Worm (Caenorhabditis elegans) whole organism, L3 larva: Measurements from ENCODE around the gene C30B5.17.

Experiments
- aly-2 ChIP-seq: fragments of 150-350 bp; optimal IDR thresholded peaks from 2 replicates; lab custom pipeline; 2014; ENCODE audit warnings: missing biosample characterization, missing genetic modification characterization
- ama-1 ChIP-seq: fragments of 150-350 bp; optimal IDR thresholded peaks from 2 replicates; lab custom pipeline; 2018
- ceh-82 ChIP-seq: fragments of 150-350 bp; optimal IDR thresholded peaks from 2 replicates; lab custom pipeline; 2014; ENCODE audit warnings: missing biosample characterization, missing genetic modification characterization
- ceh-9 ChIP-seq: sonication (generic microtip); optimal IDR thresholded peaks from 2 replicates; lab custom pipeline; 2018; ENCODE audit warnings: missing biosample characterization, missing genetic modification characterization
- egl-27 ChIP-seq: sonication (generic microtip); optimal IDR thresholded peaks from 4 replicates; lab custom pipeline; 2017; ENCODE audit warnings: missing biosample characterization, missing genetic modification reagents, missing genetic modification characterization
- egl-5 ChIP-seq: fragments of 150-350 bp; optimal IDR thresholded peaks from 2 replicates; lab custom pipeline; 2017; ENCODE audit warnings: missing biosample characterization, missing genetic modification reagents, missing genetic modification characterization, inconsistent platforms
- elt-1 ChIP-seq: fragments of 150-350 bp; optimal IDR thresholded peaks from 2 replicates; lab custom pipeline; 2014; ENCODE audit warnings: missing biosample characterization, missing genetic modification characterization
- elt-2 ChIP-seq: sonication (generic microtip); optimal IDR thresholded peaks from 2 replicates; lab custom pipeline; 2016; ENCODE audit warnings: missing genetic modification reagents, mild to moderate bottlenecking, missing genetic modification characterization, missing compliant biosample characterization
- fkh-10 ChIP-seq: sonication (generic microtip); optimal IDR thresholded peaks from 2 replicates; lab custom pipeline; 2017; ENCODE audit warnings: missing biosample characterization, missing genetic modification reagents, missing genetic modification characterization
- fkh-2 ChIP-seq: fragments of 150-350 bp; optimal IDR thresholded peaks from 2 replicates; lab custom pipeline; 2014; ENCODE audit warnings: missing biosample characterization, missing genetic modification reagents, missing genetic modification characterization
- fos-1 ChIP-seq: fragments of 150-350 bp; optimal IDR thresholded peaks from 2 replicates; lab custom pipeline; 2014; ENCODE audit warnings: missing biosample characterization, missing genetic modification characterization
- hmg-11 ChIP-seq: sonication (generic microtip); optimal IDR thresholded peaks from 2 replicates; lab custom pipeline; 2016; ENCODE audit warnings: missing genetic modification characterization, missing compliant biosample characterization
- jun-1 ChIP-seq: fragments of 150-350 bp; optimal IDR thresholded peaks from 2 replicates; lab custom pipeline; 2014; ENCODE audit warnings: missing biosample characterization, missing genetic modification reagents, missing genetic modification characterization
- lin-39 ChIP-seq: fragments of 150-350 bp; optimal IDR thresholded peaks from 2 replicates; lab custom pipeline; 2018; ENCODE audit warnings: missing biosample characterization, missing genetic modification reagents, missing genetic modification characterization
- lsy-12 ChIP-seq: sonication (generic microtip); optimal IDR thresholded peaks from 2 replicates; lab custom pipeline; 2016; ENCODE audit warnings: mild to moderate bottlenecking, missing genetic modification characterization, missing compliant biosample characterization
- mml-1 ChIP-seq: fragments of 150-350 bp; sonication (generic microtip); optimal IDR thresholded peaks from 3 replicates; lab custom pipeline; 2014; ENCODE audit warnings: missing biosample characterization, missing genetic modification characterization
- nfya-1 ChIP-seq: sonication (generic microtip); optimal IDR thresholded peaks from 2 replicates; lab custom pipeline; 2017; ENCODE audit warnings: missing genetic modification characterization, mild to moderate bottlenecking, missing compliant biosample characterization, antibody characterized with exemption, moderate library complexity; ENCODE audit not compliant: insufficient read depth
- nhr-12 ChIP-seq: fragments of 150-350 bp; optimal IDR thresholded peaks from 2 replicates; lab custom pipeline; 2014; ENCODE audit warnings: missing biosample characterization, missing genetic modification characterization
- nhr-23 ChIP-seq: fragments of 150-350 bp; optimal IDR thresholded peaks from 2 replicates; lab custom pipeline; 2014; ENCODE audit warnings: missing biosample characterization, missing genetic modification reagents, missing genetic modification characterization
- nhr-237 ChIP-seq: fragments of 150-350 bp; optimal IDR thresholded peaks from 2 replicates; lab custom pipeline; 2014; ENCODE audit warnings: missing biosample characterization, missing genetic modification characterization
- nhr-25 ChIP-seq: sonication (generic microtip); optimal IDR thresholded peaks from 2 replicates; lab custom pipeline; 2017; ENCODE audit warnings: missing biosample characterization, missing genetic modification characterization
- nhr-43 ChIP-seq: sonication (generic microtip); optimal IDR thresholded peaks from 2 replicates; lab custom pipeline; 2016; ENCODE audit warnings: mild to moderate bottlenecking, missing genetic modification characterization, missing compliant biosample characterization; ENCODE audit not compliant: poor library complexity, severe bottlenecking
- nhr-76 ChIP-seq: fragments of 150-350 bp; sonication (generic microtip); optimal IDR thresholded peaks from 5 replicates; lab custom pipeline; 2014; ENCODE audit warnings: missing biosample characterization, missing genetic modification characterization
- pha-4 ChIP-seq: fragments of 150-350 bp; optimal IDR thresholded peaks from 2 replicates; lab custom pipeline; 2014; ENCODE audit warnings: missing biosample characterization, missing genetic modification reagents, missing genetic modification characterization
- pqm-1 ChIP-seq: fragments of 150-350 bp; optimal IDR thresholded peaks from 2 replicates; lab custom pipeline; 2017; ENCODE audit warnings: missing biosample characterization, missing genetic modification characterization, inconsistent platforms
- sea-2 ChIP-seq: fragments of 150-350 bp; sonication (generic microtip); optimal IDR thresholded peaks from 4 replicates; lab custom pipeline; 2014; ENCODE audit warnings: missing biosample characterization, missing genetic modification reagents, missing genetic modification characterization
- tbx-2 ChIP-seq: sonication (generic microtip); optimal IDR thresholded peaks from 2 replicates; lab custom pipeline; 2016; ENCODE audit warnings: mild to moderate bottlenecking, missing genetic modification characterization, missing compliant biosample characterization
- unc-62 ChIP-seq: fragments of 150-350 bp; sonication (generic microtip); optimal IDR thresholded peaks from 4 replicates; lab custom pipeline; 2014; ENCODE audit warnings: missing biosample characterization, missing genetic modification reagents, missing genetic modification characterization

C30B5.17 gene

DNA sequence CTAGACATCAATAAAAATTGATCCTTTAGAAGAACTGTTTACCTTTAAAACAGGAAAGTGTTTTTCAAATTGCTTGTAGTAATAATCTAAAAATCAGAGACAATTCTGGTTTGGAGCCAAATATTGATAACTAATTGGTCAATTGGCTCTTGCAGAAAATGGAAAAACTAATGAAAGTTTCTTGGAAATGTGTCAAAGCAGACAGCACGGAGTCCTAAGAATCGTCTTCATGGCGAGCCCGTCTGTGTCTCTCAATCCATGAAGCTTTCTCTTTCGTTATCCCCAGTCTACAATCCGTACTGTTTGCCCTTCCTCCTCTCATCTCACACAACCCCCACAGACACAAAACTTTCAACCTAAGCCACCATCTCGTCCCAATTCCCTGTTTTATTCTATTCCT lies 23.3 kb downstream of the C30B5.17 start, which contains the start of gene F40H3.1:
TSS of gene F40H3.1 (plus strand) at position 301 of the 400 bp plus-strand sequence.
- no peak for TF ChIP-seq elt-2
- no peak for TF ChIP-seq unc-62 (GFP tag; lab: Kevin White, UChicago)
- TF ChIP-seq pha-4 = no peak
- no peak for TF ChIP-seq sea-2 (GFP tag; lab: Kevin White, UChicago)
- TF ChIP-seq egl-27 = no peak
- TF ChIP-seq ama-1 = no peak
- TF ChIP-seq fos-1 (tag; lab: Kevin White, UChicago) = no peak
- TF ChIP-seq nhr-23 (tag; lab: Kevin White, UChicago) = no peak
- TF ChIP-seq tbx-2 (tag; lab: Kevin White, UChicago) = no peak
- TF ChIP-seq, all 47 proteins: peak for 0

DNA sequence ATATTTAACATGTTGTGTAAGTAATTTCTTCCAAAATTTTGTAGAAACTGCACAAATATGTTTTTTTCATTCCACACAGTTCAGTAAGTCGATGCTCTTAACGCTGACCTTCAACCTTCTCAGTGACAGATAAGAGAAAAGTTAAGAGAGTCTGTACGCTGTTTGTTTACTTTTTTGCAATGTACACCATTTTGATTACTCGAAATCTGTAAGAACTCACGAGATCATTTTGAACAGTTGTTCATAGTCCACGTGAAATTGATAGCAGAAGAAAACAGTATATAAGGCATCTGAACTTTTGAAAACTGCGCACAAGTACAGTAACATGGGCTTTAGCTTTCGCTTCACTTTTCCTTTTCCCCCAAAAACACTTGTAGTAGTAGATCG lies 24.1 kb downstream of the C30B5.17 start:
- TF ChIP-seq pha-4 (peak; percentile 83), nhr-43 (no peak)

ce11 chrII:6177975-6178742 lies 24.7 kb downstream of the C30B5.17 start:
- TF ChIP-seq nhr-76 (tag; lab: Kevin White, UChicago) (no peak), pqm-1 (tag; lab: Kevin White, UChicago) (peak; percentile 71), fkh-10 (GFP tag; lab: Kevin White, UChicago) (no peak), pha-4 (peak; percentile 27), elt-2 (peak; percentile 90), mml-1 (tag; lab: Kevin White, UChicago) (no peak), nhr-25 (peak; percentile 20)

DNA sequence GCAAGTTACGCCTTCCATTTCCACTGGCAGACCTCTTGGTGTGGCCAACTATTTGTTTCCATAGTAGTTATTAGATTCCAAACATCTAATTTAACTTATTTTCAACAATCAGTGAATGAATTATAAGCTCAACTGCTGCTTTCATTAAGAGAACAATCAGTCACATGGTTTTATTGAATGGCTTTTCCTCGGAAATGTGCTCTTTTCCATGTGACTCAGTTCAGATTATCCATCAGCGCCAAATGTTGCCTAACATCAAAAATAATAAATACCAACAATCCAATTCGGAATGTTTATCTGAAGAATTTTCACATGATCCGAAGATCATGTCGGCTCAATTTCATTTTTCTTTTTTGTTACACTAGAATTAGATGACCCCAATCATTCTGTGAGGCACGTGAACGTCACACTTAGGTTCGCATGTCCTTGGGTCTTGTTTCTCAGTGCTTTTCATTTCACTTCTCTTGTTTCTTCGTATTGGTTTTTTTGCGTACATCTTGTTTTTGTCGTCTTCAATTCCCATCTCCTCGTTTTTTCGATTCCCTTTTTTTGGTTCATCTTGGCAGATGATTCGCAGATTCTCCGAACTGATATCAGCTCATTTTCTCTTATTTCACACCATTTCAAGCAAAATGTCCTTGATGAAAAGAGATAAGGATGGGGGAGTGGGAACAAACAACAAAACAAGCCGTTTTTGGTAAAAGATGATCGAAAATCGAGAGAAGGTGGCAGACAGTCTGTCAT lies 26.5 kb downstream of the C30B5.17 start:
- TF ChIP-seq nhr-25 (peak; percentile 54), aly-2 (tag; lab: Kevin White, UChicago) (no peak), nhr-237 (no peak), mml-1 (tag; lab: Kevin White, UChicago) (no peak), elt-1 (tag; lab: Kevin White, UChicago) (peak; percentile 99), ceh-82 (no peak), ceh-9 (tag; lab: Kevin White, UChicago) (no peak), egl-5 (tag; lab: Kevin White, UChicago) (peak; percentile 66), nhr-12 (tag; lab: Kevin White, UChicago) (no peak)

DNA sequence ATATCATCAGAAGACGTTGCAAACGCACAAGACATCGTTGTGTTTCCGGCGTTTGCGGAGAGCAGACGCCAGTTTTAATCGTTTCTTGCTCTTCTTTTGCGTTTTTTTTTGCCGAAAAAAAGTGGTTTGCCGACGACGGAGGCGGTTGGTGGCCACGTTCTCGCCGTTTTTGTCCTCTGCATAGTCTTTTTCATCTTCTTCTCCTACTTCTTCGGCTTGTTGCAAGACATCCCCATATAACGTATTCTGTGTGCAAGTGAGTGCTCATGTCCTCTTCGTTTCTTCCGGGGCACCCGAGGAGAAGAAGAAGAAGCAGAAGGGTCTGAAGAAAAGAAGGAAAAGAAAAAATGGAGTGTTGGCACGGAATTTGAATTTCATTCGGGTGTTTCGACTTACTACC lies 27.8 kb downstream of the C30B5.17 start:
- no peak for TF ChIP-seq fkh-2 (tag; lab: Kevin White, UChicago)
- TF ChIP-seq hmg-11 (tag; lab: Kevin White, UChicago) = peak; percentile 20
- TF ChIP-seq nfya-1 (tag; lab: Kevin White, UChicago) = peak; percentile 26
- peak; percentile 31 for TF ChIP-seq lin-39 (tag; lab: Kevin White, UChicago)
- no peak for TF ChIP-seq jun-1 (tag; lab: Kevin White, UChicago)
- TF ChIP-seq, all 47 proteins: peak for 3

ce11 chrII:6173400-6173799 lies 29.4 kb downstream of the C30B5.17 start, which contains the start of gene F40H3.2:
F40H3.2 (plus strand) TSS chrII:6173649.
- TF ChIP-seq nhr-25 = peak; percentile 8
- TF ChIP-seq jun-1 (tag; lab: Kevin White, UChicago) = no peak
- TF ChIP-seq, all 47 proteins: peak for 1

- TF ChIP-seq nhr-12 (tag; lab: Kevin White, UChicago) = no peak
- no peak for TF ChIP-seq lsy-12
Measured at ce11 chrII:6171228-6171627, 31.6 kb downstream of the C30B5.17 start, which contains the start of gene F40H3.3. F40H3.3 (plus strand) TSS chrII:6171507.
